Fruit fly (Drosophila melanogaster) whole organism, prepupa: ENCODE measurements around the gene CG6503.

Experiments used
- Blimp-1 ChIP-seq: fragments of 200-800 bp; sonication (Bioruptor generic); optimal IDR thresholded peaks from 3 replicates; lab custom pipeline; 2017; ENCODE audit warnings: missing biosample characterization, missing genetic modification characterization, mild to moderate bottlenecking, moderate library complexity, missing genetic modification reagents
- CG10631 ChIP-seq: fragments of 200-800 bp; sonication (Bioruptor generic); optimal IDR thresholded peaks from 2 replicates; lab custom pipeline; 2016; ENCODE audit warnings: missing biosample characterization, missing genetic modification characterization
- CG10669 ChIP-seq: fragments of 200-800 bp; sonication (Bioruptor generic); optimal IDR thresholded peaks from 3 replicates; lab custom pipeline; 2018; ENCODE audit warnings: missing biosample characterization, mild to moderate bottlenecking, missing genetic modification characterization, moderate library complexity
- CG11294 ChIP-seq: fragments of 200-800 bp; sonication (Bioruptor generic); IDR thresholded peaks from 2 replicates; pipeline ENCODE4 v1.3.6; 2022; ENCODE audit warnings: missing biosample characterization, missing genetic modification characterization
- CG11762 ChIP-seq: fragments of 200-800 bp; sonication (Bioruptor generic); optimal IDR thresholded peaks from 3 replicates; lab custom pipeline; 2016; ENCODE audit warnings: missing biosample characterization, missing genetic modification characterization; ENCODE audit not compliant: insufficient read depth
- CG11902 ChIP-seq: fragments of 200-800 bp; sonication (Bioruptor generic); optimal IDR thresholded peaks from 3 replicates; lab custom pipeline; 2016; ENCODE audit warnings: missing biosample characterization, missing genetic modification characterization
- CG15336 ChIP-seq: fragments of 200-800 bp; sonication (Bioruptor generic); IDR thresholded peaks from 2 replicates; pipeline ENCODE4 v1.3.6; 2022; ENCODE audit warnings: missing biosample characterization, missing genetic modification characterization
- CG1621 ChIP-seq: fragments of 200-800 bp; sonication (Bioruptor generic); optimal IDR thresholded peaks from 3 replicates; lab custom pipeline; 2018; ENCODE audit warnings: missing biosample characterization, mild to moderate bottlenecking, missing genetic modification characterization
- CG3032 ChIP-seq: fragments of 200-800 bp; optimal IDR thresholded peaks from 2 replicates; lab custom pipeline; 2019; ENCODE audit warnings: missing biosample characterization, mild to moderate bottlenecking, missing genetic modification characterization, moderate library complexity
- CG31627 ChIP-seq: fragments of 200-800 bp; sonication (Bioruptor generic); optimal IDR thresholded peaks from 3 replicates; lab custom pipeline; 2016; ENCODE audit warnings: missing biosample characterization, missing genetic modification characterization
- CG32006 ChIP-seq: fragments of 200-800 bp; sonication (Bioruptor generic); optimal IDR thresholded peaks from 3 replicates; lab custom pipeline; 2017; ENCODE audit warnings: missing biosample characterization, mild to moderate bottlenecking, missing genetic modification characterization
- CG3919 ChIP-seq: fragments of 200-800 bp; sonication (Bioruptor generic); optimal IDR thresholded peaks from 3 replicates; lab custom pipeline; 2016; ENCODE audit warnings: missing biosample characterization, missing genetic modification characterization
- CG4318 ChIP-seq: fragments of 200-800 bp; sonication (Bioruptor generic); optimal IDR thresholded peaks from 3 replicates; lab custom pipeline; 2017; ENCODE audit warnings: missing biosample characterization, mild to moderate bottlenecking, missing genetic modification characterization
- CG6276 ChIP-seq: fragments of 200-800 bp; sonication (Bioruptor generic); optimal IDR thresholded peaks from 2 replicates; lab custom pipeline; 2017; ENCODE audit warnings: missing biosample characterization, mild to moderate bottlenecking, missing genetic modification characterization
- CG6792 ChIP-seq: fragments of 200-800 bp; sonication (Bioruptor generic); optimal IDR thresholded peaks from 3 replicates; lab custom pipeline; 2016; ENCODE audit warnings: missing biosample characterization, missing genetic modification characterization
- CG6854 ChIP-seq: fragments of 200-800 bp; sonication (Bioruptor generic); optimal IDR thresholded peaks from 2 replicates; lab custom pipeline; 2017; ENCODE audit warnings: missing biosample characterization, mild to moderate bottlenecking, missing genetic modification characterization
- CG7368 ChIP-seq: fragments of 200-800 bp; sonication (Bioruptor generic); optimal IDR thresholded peaks from 3 replicates; lab custom pipeline; 2016; ENCODE audit warnings: missing biosample characterization, missing genetic modification characterization
- CG8119 ChIP-seq: fragments of 200-800 bp; sonication (Bioruptor generic); IDR thresholded peaks from 3 replicates; pipeline ENCODE4 v1.3.6; 2022; ENCODE audit warnings: missing biosample characterization, missing genetic modification characterization
- CG8319 ChIP-seq: fragments of 200-800 bp; sonication (Bioruptor generic); optimal IDR thresholded peaks from 3 replicates; lab custom pipeline; 2016; ENCODE audit warnings: missing biosample characterization, missing genetic modification characterization
- CG8632 ChIP-seq: fragments of 200-800 bp; sonication (Bioruptor generic); optimal IDR thresholded peaks from 3 replicates; lab custom pipeline; 2016; ENCODE audit warnings: missing biosample characterization, missing genetic modification characterization
- CG9139 ChIP-seq: fragments of 200-800 bp; sonication (Bioruptor generic); optimal IDR thresholded peaks from 3 replicates; lab custom pipeline; 2017; ENCODE audit warnings: missing biosample characterization, mild to moderate bottlenecking, missing genetic modification characterization
- Eip75B ChIP-seq: fragments of 200-800 bp; sonication (Bioruptor generic); optimal IDR thresholded peaks from 3 replicates; lab custom pipeline; 2016; ENCODE audit warnings: missing biosample characterization, missing genetic modification characterization
- Eip78C ChIP-seq: fragments of 200-800 bp; sonication (Bioruptor generic); peaks from one replicate; lab custom pipeline; 2016; ENCODE audit warnings: missing biosample characterization, missing genetic modification characterization
- Eip93F ChIP-seq: fragments of 200-800 bp; sonication (Bioruptor generic); optimal IDR thresholded peaks from 2 replicates; lab custom pipeline; 2016; ENCODE audit warnings: missing biosample characterization, mild to moderate bottlenecking, missing genetic modification characterization
- Ets21C ChIP-seq: fragments of 200-800 bp; sonication (Bioruptor generic); optimal IDR thresholded peaks from 3 replicates; lab custom pipeline; 2016; ENCODE audit warnings: missing biosample characterization, missing genetic modification characterization
- Ets96B ChIP-seq: fragments of 200-800 bp; optimal IDR thresholded peaks from 2 replicates; lab custom pipeline; 2019; ENCODE audit warnings: missing biosample characterization, mild to moderate bottlenecking, missing genetic modification characterization, moderate library complexity
- Gug ChIP-seq: fragments of 200-800 bp; sonication (Bioruptor generic); IDR thresholded peaks from 2 replicates; pipeline ENCODE4 v1.3.6; 2022; ENCODE audit warnings: missing biosample characterization, missing genetic modification characterization
- Hr38 ChIP-seq: sonication (Bioruptor generic); optimal IDR thresholded peaks from 2 replicates; lab custom pipeline; 2016; ENCODE audit warnings: missing biosample characterization, missing genetic modification characterization
- Hr39 ChIP-seq: fragments of 200-800 bp; sonication (Bioruptor generic); optimal IDR thresholded peaks from 2 replicates; lab custom pipeline; 2016; ENCODE audit warnings: missing biosample characterization, missing genetic modification characterization
- Met ChIP-seq: fragments of 200-800 bp; sonication (Bioruptor generic); optimal IDR thresholded peaks from 3 replicates; lab custom pipeline; 2016; ENCODE audit warnings: missing biosample characterization, missing genetic modification characterization
- OdsH ChIP-seq: fragments of 200-800 bp; sonication (Bioruptor generic); optimal IDR thresholded peaks from 3 replicates; lab custom pipeline; 2016; ENCODE audit warnings: missing biosample characterization, missing genetic modification characterization
- Smox ChIP-seq: fragments of 200-800 bp; sonication (Bioruptor generic); optimal IDR thresholded peaks from 3 replicates; lab custom pipeline; 2016; ENCODE audit warnings: missing biosample characterization, missing genetic modification characterization
- Sox102F ChIP-seq: fragments of 200-800 bp; sonication (Bioruptor generic); optimal IDR thresholded peaks from 2 replicates; lab custom pipeline; 2016; ENCODE audit warnings: missing biosample characterization, mild to moderate bottlenecking, missing genetic modification characterization
- Sox14 ChIP-seq: fragments of 200-800 bp; sonication (Bioruptor generic); optimal IDR thresholded peaks from 3 replicates; lab custom pipeline; 2016; ENCODE audit warnings: missing biosample characterization, missing genetic modification characterization
- Sox15 ChIP-seq: fragments of 200-800 bp; sonication (Bioruptor generic); optimal IDR thresholded peaks from 3 replicates; lab custom pipeline; 2016; ENCODE audit warnings: missing biosample characterization, missing genetic modification characterization
- achi ChIP-seq: fragments of 200-800 bp; sonication (Bioruptor generic); optimal IDR thresholded peaks from 3 replicates; lab custom pipeline; 2016; ENCODE audit warnings: missing biosample characterization, missing genetic modification characterization
- acj6 ChIP-seq: fragments of 200-800 bp; sonication (Bioruptor generic); optimal IDR thresholded peaks from 3 replicates; lab custom pipeline; 2016; ENCODE audit warnings: missing biosample characterization, missing genetic modification characterization
- cyc ChIP-seq: fragments of 200-800 bp; sonication (Bioruptor generic); optimal IDR thresholded peaks from 3 replicates; lab custom pipeline; 2016; ENCODE audit warnings: missing biosample characterization, missing genetic modification characterization
- dac ChIP-seq: fragments of 200-800 bp; sonication (Bioruptor generic); optimal IDR thresholded peaks from 2 replicates; lab custom pipeline; 2017; ENCODE audit warnings: missing biosample characterization, mild to moderate bottlenecking, missing genetic modification characterization
- dsx ChIP-seq: fragments of 200-800 bp; optimal IDR thresholded peaks from 3 replicates; lab custom pipeline; 2019; ENCODE audit warnings: missing biosample characterization, mild to moderate bottlenecking, missing genetic modification characterization, moderate library complexity; ENCODE audit not compliant: poor library complexity, severe bottlenecking
- eg ChIP-seq: fragments of 200-800 bp; sonication (Bioruptor generic); IDR thresholded peaks from 3 replicates; pipeline ENCODE4 v1.3.6; 2022; ENCODE audit warnings: missing biosample characterization, missing genetic modification characterization
- esn ChIP-seq: fragments of 200-800 bp; sonication (Bioruptor generic); optimal IDR thresholded peaks from 2 replicates; lab custom pipeline; 2016; ENCODE audit warnings: missing biosample characterization, mild to moderate bottlenecking, missing genetic modification characterization, moderate library complexity
- fd59A ChIP-seq: fragments of 200-800 bp; sonication (Bioruptor generic); optimal IDR thresholded peaks from 2 replicates; lab custom pipeline; 2017; ENCODE audit warnings: missing biosample characterization, mild to moderate bottlenecking, missing genetic modification characterization, missing genetic modification reagents
- fd85E ChIP-seq: fragments of 200-800 bp; sonication (Bioruptor generic); optimal IDR thresholded peaks from 3 replicates; lab custom pipeline; 2016; ENCODE audit warnings: missing biosample characterization, missing genetic modification characterization
- fkh ChIP-seq: fragments of 200-800 bp; sonication (Bioruptor generic); optimal IDR thresholded peaks from 3 replicates; lab custom pipeline; 2017; ENCODE audit warnings: missing biosample characterization, mild to moderate bottlenecking, missing genetic modification characterization, moderate library complexity
- lz ChIP-seq: fragments of 200-800 bp; sonication (Bioruptor generic); optimal IDR thresholded peaks from 3 replicates; lab custom pipeline; 2016; ENCODE audit warnings: missing biosample characterization, missing genetic modification characterization
- net ChIP-seq: fragments of 200-800 bp; sonication (Bioruptor generic); optimal IDR thresholded peaks from 3 replicates; lab custom pipeline; 2016; ENCODE audit warnings: missing biosample characterization, missing genetic modification characterization
- pdm3 ChIP-seq: fragments of 200-800 bp; sonication (Bioruptor generic); optimal IDR thresholded peaks from 3 replicates; lab custom pipeline; 2016; ENCODE audit warnings: missing biosample characterization, missing genetic modification characterization
- salr ChIP-seq, 2 experiments: fragments of 200-800 bp; sonication (Bioruptor generic); optimal IDR thresholded peaks; 3 replicates each; lab custom pipeline; 2016 to 2018; ENCODE audit warnings: missing biosample characterization in 2 of 2, missing genetic modification characterization in 2 of 2, mild to moderate bottlenecking in 1 of 2
- spab ChIP-seq: fragments of 200-800 bp; sonication (Bioruptor generic); optimal IDR thresholded peaks from 2 replicates; lab custom pipeline; 2017; ENCODE audit warnings: missing biosample characterization, mild to moderate bottlenecking, missing genetic modification characterization, missing genetic modification reagents
- ss ChIP-seq, 2 experiments: fragments of 200-800 bp; sonication (Bioruptor generic); optimal IDR thresholded peaks; 2 replicates in 1 of 2; 3 replicates in 1 of 2; lab custom pipeline; 2017 to 2018; ENCODE audit warnings: mild to moderate bottlenecking in 2 of 2, missing biosample characterization in 2 of 2, missing genetic modification characterization in 2 of 2, moderate library complexity in 1 of 2
- svp ChIP-seq: fragments of 200-800 bp; sonication (Bioruptor generic); peaks from one replicate; lab custom pipeline; 2016; ENCODE audit warnings: missing biosample characterization, missing genetic modification characterization

Gene CG6503

dm6 chr3R:26461226-26461805 is 36.4 kb upstream of the CG6503 start, which contains the start of gene CG5455:
TSS of gene CG5455 (plus strand) at chr3R:26461527.
- TF ChIP-seq Met (GFP tag; lab: Kevin White, UChicago) (no peak), CG10631 (GFP tag; lab: Kevin White, UChicago) (peak; percentile 10), achi (GFP tag; lab: Kevin White, UChicago) (no peak), Eip78C (GFP tag; lab: Kevin White, UChicago) (peak; percentile 30), pdm3 (no peak), Blimp-1 (peak; percentile 16), salr (GFP tag; optimal IDR thresholded peaks at IDR 0.05; lab: Kevin White, UChicago) (peak in 1 of 2 experiments; percentile 2), CG32006 (GFP tag; lab: Kevin White, UChicago) (peak; percentile 20), CG8119 (GFP tag; lab: Robert Waterston, UW) (peak; percentile 72; the same call in 2 of the 3 replicates), OdsH (GFP tag; lab: Kevin White, UChicago) (no peak), CG15336 (peak; percentile 56; the same call in 1 of the 2 replicates), Sox15 (GFP tag; lab: Kevin White, UChicago) (no peak), Hr39 (GFP tag; lab: Kevin White, UChicago) (no peak), CG6854 (GFP tag; lab: Kevin White, UChicago) (peak; percentile 95), CG11762 (GFP tag; lab: Kevin White, UChicago) (no peak), Sox102F (GFP tag; lab: Kevin White, UChicago) (peak; percentile 15), dac (GFP tag; lab: Kevin White, UChicago) (peak; percentile 19), CG8632 (GFP tag; lab: Kevin White, UChicago) (no peak), ss (GFP tag; optimal IDR thresholded peaks at IDR 0.05; lab: Kevin White, UChicago) (peak; percentile 4 to 69), fkh (GFP tag; lab: Kevin White, UChicago) (peak; percentile 98), CG3919 (GFP tag; lab: Kevin White, UChicago) (peak; percentile 61), CG4318 (GFP tag; lab: Kevin White, UChicago) (no peak), Eip93F (GFP tag; lab: Kevin White, UChicago) (no peak), fd59A (GFP tag; lab: Kevin White, UChicago) (no peak), spab (GFP tag; lab: Kevin White, UChicago) (no peak), CG31627 (GFP tag; lab: Kevin White, UChicago) (no peak), CG10669 (GFP tag; lab: Kevin White, UChicago) (peak; percentile 27), net (GFP tag; lab: Kevin White, UChicago) (peak; percentile 77), acj6 (GFP tag; lab: Kevin White, UChicago) (no peak), CG6792 (no peak), Smox (no peak), CG9139 (GFP tag; lab: Kevin White, UChicago) (peak; percentile 76), eg (GFP tag; lab: Robert Waterston, UW) (peak; percentile 88), svp (GFP tag; lab: Kevin White, UChicago) (peak; percentile 65), Ets21C (GFP tag; lab: Kevin White, UChicago) (no peak), cyc (GFP tag; lab: Kevin White, UChicago) (no peak), CG6276 (GFP tag; lab: Kevin White, UChicago) (no peak), Hr38 (GFP tag; lab: Kevin White, UChicago) (no peak), lz (no peak), fd85E (peak; percentile 48), CG8319 (GFP tag; lab: Kevin White, UChicago) (no peak), dsx (GFP tag; lab: Kevin White, UChicago) (peak; percentile 72), CG7368 (peak; percentile 33), esn (GFP tag; lab: Kevin White, UChicago) (peak; percentile 5), CG11294 (peak; percentile 40; the same call in 1 of the 2 replicates), Sox14 (GFP tag; lab: Kevin White, UChicago) (peak; percentile 66), Eip75B (GFP tag; lab: Kevin White, UChicago) (peak; percentile 23), CG3032 (no peak), CG11902 (GFP tag; lab: Kevin White, UChicago) (no peak), CG1621 (tag; lab: Kevin White, UChicago) (peak; percentile 47), Ets96B (peak; percentile 28), Gug (GFP tag; lab: Robert Waterston, UW) (peak; percentile 24; the same call in 1 of the 2 replicates)
